Fruit fly (Drosophila melanogaster) whole organism, embryonic: ENCODE measurements around the gene CG16904.

ENCODE experiments used
- Atf6 ChIP-seq: fragments of 200-800 bp; sonication (Bioruptor generic); IDR thresholded peaks from 2 replicates; pipeline ENCODE4 v1.3.6; 2022; ENCODE audit warnings: missing biosample characterization, missing genetic modification characterization
- Awh ChIP-seq: fragments of 200-800 bp; sonication (Bioruptor generic); IDR thresholded peaks from 2 replicates; pipeline ENCODE4, ENCODE4 v1.3.6; 2022; ENCODE audit warnings: missing biosample characterization, missing genetic modification characterization
- CG10321 ChIP-seq: fragments of 200-800 bp; sonication (Bioruptor generic); IDR thresholded peaks from 2 replicates; pipeline ENCODE4 v1.3.6; 2022; ENCODE audit warnings: missing biosample characterization, missing genetic modification characterization
- CG10462 ChIP-seq: fragments of 200-800 bp; sonication (Bioruptor generic); optimal IDR thresholded peaks from 2 replicates; lab custom pipeline; 2016; ENCODE audit warnings: missing biosample characterization, missing genetic modification characterization
- CG11723 ChIP-seq: fragments of 200-800 bp; sonication (Bioruptor generic); optimal IDR thresholded peaks from 2 replicates; lab custom pipeline; 2017; ENCODE audit warnings: missing biosample characterization, mild to moderate bottlenecking, missing genetic modification characterization
- CG12071 ChIP-seq: fragments of 200-800 bp; sonication (Bioruptor generic); optimal IDR thresholded peaks from 3 replicates; lab custom pipeline; 2018; ENCODE audit warnings: missing biosample characterization, mild to moderate bottlenecking, missing genetic modification characterization
- CG12236 ChIP-seq: fragments of 200-800 bp; sonication (Bioruptor generic); optimal IDR thresholded peaks from 2 replicates; lab custom pipeline; 2016; ENCODE audit warnings: missing biosample characterization, missing genetic modification characterization
- CG12659 ChIP-seq: fragments of 200-800 bp; sonication (Bioruptor generic); optimal IDR thresholded peaks from 3 replicates; lab custom pipeline; 2017; ENCODE audit warnings: mild to moderate bottlenecking, missing biosample characterization, missing genetic modification reagents, missing genetic modification characterization
- CG12942 ChIP-seq: fragments of 200-800 bp; sonication (Bioruptor generic); optimal IDR thresholded peaks from 3 replicates; lab custom pipeline; 2016; ENCODE audit warnings: missing biosample characterization, missing genetic modification characterization
- CG13894 ChIP-seq: fragments of 200-800 bp; sonication (Bioruptor generic); optimal IDR thresholded peaks from 3 replicates; lab custom pipeline; 2018; ENCODE audit warnings: missing biosample characterization, mild to moderate bottlenecking, missing genetic modification characterization, moderate library complexity
- CG17568 ChIP-seq: fragments of 200-800 bp; sonication (Bioruptor generic); optimal IDR thresholded peaks from 2 replicates; lab custom pipeline; 2018; ENCODE audit warnings: missing biosample characterization, mild to moderate bottlenecking, missing genetic modification characterization, moderate library complexity
- CG2129 ChIP-seq: fragments of 200-800 bp; sonication (Bioruptor generic); IDR thresholded peaks from 2 replicates; pipeline ENCODE4 v1.3.6; 2022; ENCODE audit warnings: missing biosample characterization, missing genetic modification characterization; ENCODE audit not compliant: partially characterized antibody
- CG30020 ChIP-seq: fragments of 200-800 bp; optimal IDR thresholded peaks from 2 replicates; lab custom pipeline; 2019; ENCODE audit warnings: missing biosample characterization, mild to moderate bottlenecking, missing genetic modification characterization, moderate library complexity
- CG30403 ChIP-seq: fragments of 200-800 bp; sonication (Bioruptor generic); optimal IDR thresholded peaks from 3 replicates; lab custom pipeline; 2016; ENCODE audit warnings: missing biosample characterization, missing genetic modification characterization
- CG31224 ChIP-seq: fragments of 200-800 bp; sonication (Bioruptor generic); IDR thresholded peaks from 2 replicates; pipeline ENCODE4 v1.3.6; 2022; ENCODE audit warnings: missing biosample characterization, missing genetic modification characterization
- CG31388 ChIP-seq: fragments of 200-800 bp; sonication (Bioruptor generic); optimal IDR thresholded peaks from 2 replicates; lab custom pipeline; 2016; ENCODE audit warnings: missing biosample characterization, missing genetic modification characterization
- CG4854 ChIP-seq: fragments of 200-800 bp; sonication (Bioruptor generic); optimal IDR thresholded peaks from 2 replicates; lab custom pipeline; 2016; ENCODE audit warnings: missing biosample characterization, missing genetic modification characterization, inconsistent platforms
- CG5180 ChIP-seq: fragments of 200-800 bp; sonication (Bioruptor generic); optimal IDR thresholded peaks from 3 replicates; lab custom pipeline; 2017; ENCODE audit warnings: missing biosample characterization, missing genetic modification characterization, mild to moderate bottlenecking, moderate library complexity, missing genetic modification reagents
- CG6683 ChIP-seq: fragments of 200-800 bp; sonication (Bioruptor generic); optimal IDR thresholded peaks from 2 replicates; lab custom pipeline; 2017; ENCODE audit warnings: missing biosample characterization, mild to moderate bottlenecking, missing genetic modification characterization, missing genetic modification reagents
- CG6854 ChIP-seq: fragments of 200-800 bp; sonication (Bioruptor generic); optimal IDR thresholded peaks from 3 replicates; lab custom pipeline; 2017; ENCODE audit warnings: missing biosample characterization, mild to moderate bottlenecking, missing genetic modification characterization
- CG9797 ChIP-seq: fragments of 200-800 bp; sonication (Bioruptor generic); optimal IDR thresholded peaks from 3 replicates; lab custom pipeline; 2018; ENCODE audit warnings: missing biosample characterization, mild to moderate bottlenecking, missing genetic modification characterization
- CkIIα-i1 ChIP-seq: fragments of 200-800 bp; sonication (Bioruptor generic); IDR thresholded peaks from 2 replicates; pipeline ENCODE4 v1.3.6; 2022; ENCODE audit warnings: missing biosample characterization, missing genetic modification characterization
- HLH3B ChIP-seq: fragments of 200-800 bp; sonication (Bioruptor generic); IDR thresholded peaks from 2 replicates; pipeline ENCODE4 v1.3.6; 2022; ENCODE audit warnings: missing biosample characterization, missing genetic modification characterization
- Hr3 ChIP-seq: fragments of 200-800 bp; sonication (Bioruptor generic); optimal IDR thresholded peaks from 3 replicates; lab custom pipeline; 2016; ENCODE audit warnings: missing biosample characterization, missing genetic modification characterization
- Hr51 ChIP-seq, 2 experiments: fragments of 200-800 bp; sonication (Bioruptor generic); optimal IDR thresholded peaks; 2 replicates in 1 of 2; 3 replicates in 1 of 2; lab custom pipeline; 2016 to 2018; ENCODE audit warnings: missing biosample characterization in 2 of 2, missing genetic modification characterization in 2 of 2, mild to moderate bottlenecking in 1 of 2, moderate library complexity in 1 of 2
- Lim3 ChIP-seq: fragments of 200-800 bp; sonication (Bioruptor generic); IDR thresholded peaks from 2 replicates; pipeline ENCODE4 v1.3.6; 2022; ENCODE audit warnings: missing biosample characterization, missing genetic modification characterization
- Med ChIP-seq: fragments of 200-800 bp; sonication (Bioruptor generic); peaks from one replicate; lab custom pipeline; 2016; ENCODE audit warnings: missing biosample characterization, missing genetic modification characterization, mild to moderate bottlenecking, inconsistent platforms, moderate library complexity
- NC2α ChIP-seq: fragments of 200-800 bp; sonication (Bioruptor generic); optimal IDR thresholded peaks from 2 replicates; lab custom pipeline; 2016; ENCODE audit warnings: missing biosample characterization, missing genetic modification characterization
- Scr ChIP-seq: fragments of 200-800 bp; sonication (Bioruptor generic); IDR thresholded peaks from 2 replicates; pipeline ENCODE4 v1.3.6; 2022; ENCODE audit warnings: missing biosample characterization, missing genetic modification characterization; ENCODE audit not compliant: partially characterized antibody
- aop ChIP-seq: fragments of 200-800 bp; sonication (Bioruptor generic); IDR thresholded peaks from 2 replicates; pipeline ENCODE4 v1.3.6; 2022; ENCODE audit warnings: missing biosample characterization, missing genetic modification characterization
- br ChIP-seq: fragments of >200 bp; optimal IDR thresholded peaks from 2 replicates; lab custom pipeline; 2017
- caup ChIP-seq: fragments of 200-800 bp; sonication (Bioruptor generic); optimal IDR thresholded peaks from 3 replicates; lab custom pipeline; 2017; ENCODE audit warnings: missing biosample characterization, mild to moderate bottlenecking, missing genetic modification characterization, moderate library complexity; ENCODE audit not compliant: severe bottlenecking
- croc ChIP-seq: fragments of 200-800 bp; sonication (Bioruptor generic); conservative IDR thresholded peaks from 3 replicates; pipeline ENCODE4 v1.3.6; 2022; ENCODE audit warnings: missing biosample characterization, missing genetic modification characterization
- crp ChIP-seq, 2 experiments: fragments of 200-800 bp; sonication (Bioruptor generic); optimal IDR thresholded peaks; 2 replicates in 1 of 2; 3 replicates in 1 of 2; lab custom pipeline; 2017; ENCODE audit warnings: missing biosample characterization in 2 of 2, missing genetic modification characterization in 2 of 2, mild to moderate bottlenecking in 1 of 2, moderate library complexity in 1 of 2
- dati ChIP-seq: fragments of 200-800 bp; sonication (Bioruptor generic); IDR thresholded peaks from 2 replicates; pipeline ENCODE4 v1.3.6; 2022; ENCODE audit warnings: missing biosample characterization, missing genetic modification characterization
- disco-r ChIP-seq: fragments of 200-800 bp; sonication (Bioruptor generic); optimal IDR thresholded peaks from 2 replicates; lab custom pipeline; 2016; ENCODE audit warnings: missing biosample characterization, missing genetic modification characterization
- emc ChIP-seq: fragments of 200-800 bp; sonication (Bioruptor generic); optimal IDR thresholded peaks from 2 replicates; lab custom pipeline; 2016; ENCODE audit warnings: missing biosample characterization, missing genetic modification characterization
- exex ChIP-seq: fragments of 200-800 bp; sonication (Bioruptor generic); optimal IDR thresholded peaks from 4 replicates; lab custom pipeline; 2018; ENCODE audit warnings: missing biosample characterization, mild to moderate bottlenecking, missing genetic modification characterization, moderate library complexity
- gt ChIP-seq: fragments of 200-800 bp; sonication (Bioruptor generic); IDR thresholded peaks from 2 replicates; pipeline ENCODE4 v1.3.6; 2022; ENCODE audit warnings: missing biosample characterization, missing genetic modification characterization
- hbn ChIP-seq: fragments of 200-800 bp; sonication (Bioruptor generic); IDR thresholded peaks from 2 replicates; pipeline ENCODE4 v1.3.6; 2022; ENCODE audit warnings: missing biosample characterization, missing genetic modification characterization; ENCODE audit not compliant: partially characterized antibody
- hth ChIP-seq: fragments of >200 bp; optimal IDR thresholded peaks from 2 replicates; lab custom pipeline; 2017; ENCODE audit warnings: inconsistent platforms
- lab ChIP-seq: fragments of 200-800 bp; sonication (Bioruptor generic); optimal IDR thresholded peaks from 3 replicates; lab custom pipeline; 2017; ENCODE audit warnings: missing biosample characterization, missing genetic modification characterization, mild to moderate bottlenecking, moderate library complexity, missing genetic modification reagents
- pb ChIP-seq: fragments of 200-800 bp; sonication (Bioruptor generic); optimal IDR thresholded peaks from 3 replicates; lab custom pipeline; 2016; ENCODE audit warnings: missing biosample characterization, missing genetic modification characterization
- pho ChIP-seq: fragments of 200-800 bp; sonication (Bioruptor generic); optimal IDR thresholded peaks from 2 replicates; lab custom pipeline; 2016; ENCODE audit warnings: missing biosample characterization, missing genetic modification characterization
- row ChIP-seq: fragments of 200-800 bp; sonication (Bioruptor generic); IDR thresholded peaks from 3 replicates; pipeline ENCODE4 v1.3.6; 2022; ENCODE audit warnings: missing biosample characterization, missing genetic modification characterization
- sens ChIP-seq: fragments of 200-800 bp; sonication (Bioruptor generic); peaks from one replicate; lab custom pipeline; 2016; ENCODE audit warnings: missing biosample characterization, missing genetic modification characterization
- sisA ChIP-seq: fragments of 200-800 bp; sonication (Bioruptor generic); IDR thresholded peaks from 2 replicates; pipeline ENCODE4 v1.3.6; 2022; ENCODE audit warnings: missing biosample characterization, missing genetic modification characterization
- slou ChIP-seq: fragments of 200-800 bp; sonication (Bioruptor generic); optimal IDR thresholded peaks from 3 replicates; lab custom pipeline; 2016; ENCODE audit warnings: missing biosample characterization, missing genetic modification characterization
- so ChIP-seq: fragments of 200-800 bp; sonication (Bioruptor generic); IDR thresholded peaks from 3 replicates; pipeline ENCODE4 v1.3.6; 2022; ENCODE audit warnings: missing biosample characterization, missing genetic modification characterization
- trh ChIP-seq: fragments of 200-800 bp; sonication (Bioruptor generic); optimal IDR thresholded peaks from 2 replicates; lab custom pipeline; 2016; ENCODE audit warnings: missing biosample characterization, missing genetic modification characterization
- unc-4 ChIP-seq: fragments of 200-800 bp; sonication (Bioruptor generic); IDR thresholded peaks from 2 replicates; pipeline ENCODE4 v1.3.6; 2022; ENCODE audit warnings: missing biosample characterization, missing genetic modification characterization; ENCODE audit not compliant: partially characterized antibody

The CG16904 gene

DNA sequence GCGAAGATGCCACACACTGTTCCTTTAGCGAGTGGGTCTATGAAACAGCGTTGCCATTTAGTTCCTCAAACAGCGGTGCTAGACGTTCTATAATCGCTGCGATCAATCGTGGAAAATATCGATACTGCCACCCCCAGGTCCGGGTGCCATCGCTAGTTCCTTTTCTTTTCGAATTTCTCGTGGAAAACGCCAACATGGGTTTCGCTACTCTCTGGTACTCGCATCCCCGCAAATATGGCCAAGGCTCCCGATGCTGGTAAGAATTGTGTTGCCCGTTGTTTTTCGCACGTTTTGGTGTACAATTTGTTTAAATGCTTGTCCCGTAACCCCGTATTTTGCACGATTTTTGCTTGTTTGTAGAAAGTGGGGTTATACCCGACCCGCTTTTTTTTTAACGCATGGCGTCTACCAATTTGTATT lies 38.8 kb downstream of the CG16904 start, which contains the start of gene RpS29 (continued):
- TF ChIP-seq gt (GFP tag; lab: Robert Waterston, UW) = 0 out of 2 replicates have a peak, but pooled peaks have one; percentile 10
- peak; percentile 42 for TF ChIP-seq CG12236 (GFP tag; lab: Kevin White, UChicago)
- peak; percentile 91 for TF ChIP-seq Scr
- TF ChIP-seq CG5180 = peak; percentile 24
- no peak for TF ChIP-seq CG17568 (GFP tag; lab: Kevin White, UChicago)
- TF ChIP-seq CG11723 (GFP tag; lab: Kevin White, UChicago) = peak; percentile 68
- no peak for TF ChIP-seq CG31224 (GFP tag; lab: Robert Waterston, UW)
- peak; percentile 84 for TF ChIP-seq CG2129 (GFP tag; lab: Robert Waterston, UW)
- peak; percentile 57 for TF ChIP-seq CG4854 (GFP tag; lab: Kevin White, UChicago)
- TF ChIP-seq NC2α (GFP tag; lab: Kevin White, UChicago) = peak; percentile 53
- no peak for TF ChIP-seq CG10462 (GFP tag; lab: Kevin White, UChicago)
- peak; percentile 50 for TF ChIP-seq Hr3
- peak; percentile 73 for TF ChIP-seq HLH3B
- TF ChIP-seq CG12942 (GFP tag; lab: Kevin White, UChicago) = peak; percentile 78
- peak; percentile 89 for TF ChIP-seq pho (GFP tag; lab: Kevin White, UChicago)
- TF ChIP-seq CG31388 = no peak
- TF ChIP-seq Hr51 (GFP tag; optimal IDR thresholded peaks at IDR 0.05; lab: Kevin White, UChicago) = peak; percentile 50 to 85
- peak; percentile 91 for TF ChIP-seq CG13894 (tag; lab: Kevin White, UChicago)
- peak; percentile 75 for TF ChIP-seq row
- TF ChIP-seq so (GFP tag; lab: Robert Waterston, UW) = no peak
- peak; percentile 44 for TF ChIP-seq CG30020 (tag; lab: Kevin White, UChicago)
- peak; percentile 79 for TF ChIP-seq slou
- peak; percentile 46; the same call in 1 of the 2 replicates for TF ChIP-seq Lim3 (GFP tag; lab: Robert Waterston, UW)
- TF ChIP-seq disco-r = peak; percentile 68
- TF ChIP-seq aop (GFP tag; lab: Robert Waterston, UW) = peak; percentile 97
- TF ChIP-seq Med = peak; percentile 99
- peak; percentile 53 for TF ChIP-seq trh (GFP tag; lab: Kevin White, UChicago)
- peak; percentile 87 for TF ChIP-seq CG9797 (GFP tag; lab: Kevin White, UChicago)
- peak; percentile 83 for TF ChIP-seq emc (GFP tag; lab: Kevin White, UChicago)
- peak; percentile 80 for TF ChIP-seq CG30403 (GFP tag; lab: Kevin White, UChicago)
- peak; percentile 39 for TF ChIP-seq exex
- TF ChIP-seq dati = no peak
- peak; percentile 93 for TF ChIP-seq lab (GFP tag; lab: Kevin White, UChicago)
- no peak for TF ChIP-seq Awh
- peak; percentile 78 for TF ChIP-seq pb (GFP tag; lab: Kevin White, UChicago)
- peak; percentile 66 for TF ChIP-seq CG6854 (GFP tag; lab: Kevin White, UChicago)
- TF ChIP-seq caup (GFP tag; lab: Kevin White, UChicago) = peak; percentile 92
- no peak for TF ChIP-seq br
- peak; percentile 74 for TF ChIP-seq sisA (GFP tag; lab: Robert Waterston, UW)
- TF ChIP-seq hth (lab: Kevin White, UChicago) = no peak
- TF ChIP-seq crp (GFP tag; optimal IDR thresholded peaks at IDR 0.05; lab: Kevin White, UChicago) = peak in 1 of 2 experiments; percentile 50
- peak; percentile 96 for TF ChIP-seq hbn (GFP tag; lab: Robert Waterston, UW)
- peak; percentile 54; the same call in 1 of the 2 replicates for TF ChIP-seq CG10321 (GFP tag; lab: Robert Waterston, UW)
- peak; percentile 72 for TF ChIP-seq CG12071 (GFP tag; lab: Kevin White, UChicago)
- TF ChIP-seq CkIIα-i1 (GFP tag; lab: Robert Waterston, UW) = 0 out of 2 replicates have a peak, but pooled peaks have one; percentile 33
- TF ChIP-seq CG6683 (GFP tag; lab: Kevin White, UChicago) = peak; percentile 73
- peak; percentile 97 for TF ChIP-seq unc-4
- peak; percentile 92 for TF ChIP-seq CG12659
- peak; percentile 95 for TF ChIP-seq sens (GFP tag; lab: Kevin White, UChicago)
- 0 out of 3 replicates have a peak, but pooled peaks have one; percentile 32 for TF ChIP-seq croc (GFP tag; lab: Robert Waterston, UW)
- TF ChIP-seq Atf6 (GFP tag; lab: Robert Waterston, UW) = peak; percentile 72
